Worm (Caenorhabditis elegans) whole organism, L3 larva: ENCODE data around the gene C28H8.5.

Experiments
- R02D3.7 ChIP-seq: fragments of 150-350 bp; optimal IDR thresholded peaks from 2 replicates; lab custom pipeline; 2014; ENCODE audit warnings: missing biosample characterization, missing genetic modification characterization
- ZK546.5 ChIP-seq: sonication (generic microtip); optimal IDR thresholded peaks from 2 replicates; lab custom pipeline; 2017; ENCODE audit warnings: missing biosample characterization, missing genetic modification characterization
- ama-1 ChIP-seq: fragments of 150-350 bp; optimal IDR thresholded peaks from 2 replicates; lab custom pipeline; 2018
- ceh-16 ChIP-seq: sonication (generic microtip); optimal IDR thresholded peaks from 2 replicates; lab custom pipeline; 2017; ENCODE audit warnings: missing biosample characterization, missing genetic modification characterization
- ceh-28 ChIP-seq: fragments of 150-350 bp; optimal IDR thresholded peaks from 2 replicates; lab custom pipeline; 2014; ENCODE audit warnings: missing biosample characterization, missing genetic modification reagents, missing genetic modification characterization
- ceh-82 ChIP-seq: fragments of 150-350 bp; optimal IDR thresholded peaks from 2 replicates; lab custom pipeline; 2014; ENCODE audit warnings: missing biosample characterization, missing genetic modification characterization
- ceh-9 ChIP-seq: sonication (generic microtip); optimal IDR thresholded peaks from 2 replicates; lab custom pipeline; 2018; ENCODE audit warnings: missing biosample characterization, missing genetic modification characterization
- daf-12 ChIP-seq: fragments of 150-350 bp; optimal IDR thresholded peaks from 2 replicates; lab custom pipeline; 2014; ENCODE audit warnings: missing biosample characterization, missing genetic modification reagents, missing genetic modification characterization
- egl-27 ChIP-seq: sonication (generic microtip); optimal IDR thresholded peaks from 4 replicates; lab custom pipeline; 2017; ENCODE audit warnings: missing biosample characterization, missing genetic modification reagents, missing genetic modification characterization
- egl-5 ChIP-seq: fragments of 150-350 bp; optimal IDR thresholded peaks from 2 replicates; lab custom pipeline; 2017; ENCODE audit warnings: missing biosample characterization, missing genetic modification reagents, missing genetic modification characterization, inconsistent platforms
- elt-1 ChIP-seq: fragments of 150-350 bp; optimal IDR thresholded peaks from 2 replicates; lab custom pipeline; 2014; ENCODE audit warnings: missing biosample characterization, missing genetic modification characterization
- elt-2 ChIP-seq: sonication (generic microtip); optimal IDR thresholded peaks from 2 replicates; lab custom pipeline; 2016; ENCODE audit warnings: missing genetic modification reagents, mild to moderate bottlenecking, missing genetic modification characterization, missing compliant biosample characterization
- elt-3 ChIP-seq, 3 experiments: fragments of 150-350 bp in 1 of 3; sonication (generic microtip) in 2 of 3; optimal IDR thresholded peaks; 2 replicates in 2 of 3; 4 replicates in 1 of 3; lab custom pipeline; 2014 to 2017; ENCODE audit warnings: missing biosample characterization in 3 of 3, missing genetic modification characterization in 3 of 3
- eor-1 ChIP-seq, 2 experiments: fragments of 150-350 bp; optimal IDR thresholded peaks; 2 replicates each; lab custom pipeline; 2014 to 2018; ENCODE audit warnings: missing biosample characterization in 2 of 2, missing genetic modification characterization in 2 of 2
- fkh-10 ChIP-seq: sonication (generic microtip); optimal IDR thresholded peaks from 2 replicates; lab custom pipeline; 2017; ENCODE audit warnings: missing biosample characterization, missing genetic modification reagents, missing genetic modification characterization
- fkh-2 ChIP-seq: fragments of 150-350 bp; optimal IDR thresholded peaks from 2 replicates; lab custom pipeline; 2014; ENCODE audit warnings: missing biosample characterization, missing genetic modification reagents, missing genetic modification characterization
- fos-1 ChIP-seq: fragments of 150-350 bp; optimal IDR thresholded peaks from 2 replicates; lab custom pipeline; 2014; ENCODE audit warnings: missing biosample characterization, missing genetic modification characterization
- hmg-11 ChIP-seq: sonication (generic microtip); optimal IDR thresholded peaks from 2 replicates; lab custom pipeline; 2016; ENCODE audit warnings: missing genetic modification characterization, missing compliant biosample characterization
- jun-1 ChIP-seq: fragments of 150-350 bp; optimal IDR thresholded peaks from 2 replicates; lab custom pipeline; 2014; ENCODE audit warnings: missing biosample characterization, missing genetic modification reagents, missing genetic modification characterization
- lin-15B ChIP-seq: fragments of 150-350 bp; optimal IDR thresholded peaks from 2 replicates; lab custom pipeline; 2014; ENCODE audit warnings: missing biosample characterization, missing genetic modification characterization
- lin-39 ChIP-seq: fragments of 150-350 bp; optimal IDR thresholded peaks from 2 replicates; lab custom pipeline; 2018; ENCODE audit warnings: missing biosample characterization, missing genetic modification reagents, missing genetic modification characterization
- mdl-1 ChIP-seq: fragments of 150-350 bp; optimal IDR thresholded peaks from 2 replicates; lab custom pipeline; 2014; ENCODE audit warnings: missing biosample characterization, missing genetic modification characterization
- mml-1 ChIP-seq: fragments of 150-350 bp; sonication (generic microtip); optimal IDR thresholded peaks from 3 replicates; lab custom pipeline; 2014; ENCODE audit warnings: missing biosample characterization, missing genetic modification characterization
- nfya-1 ChIP-seq: sonication (generic microtip); optimal IDR thresholded peaks from 2 replicates; lab custom pipeline; 2017; ENCODE audit warnings: missing genetic modification characterization, mild to moderate bottlenecking, missing compliant biosample characterization, antibody characterized with exemption, moderate library complexity; ENCODE audit not compliant: insufficient read depth
- nhr-12 ChIP-seq: fragments of 150-350 bp; optimal IDR thresholded peaks from 2 replicates; lab custom pipeline; 2014; ENCODE audit warnings: missing biosample characterization, missing genetic modification characterization
- nhr-23 ChIP-seq: fragments of 150-350 bp; optimal IDR thresholded peaks from 2 replicates; lab custom pipeline; 2014; ENCODE audit warnings: missing biosample characterization, missing genetic modification reagents, missing genetic modification characterization
- nhr-237 ChIP-seq: fragments of 150-350 bp; optimal IDR thresholded peaks from 2 replicates; lab custom pipeline; 2014; ENCODE audit warnings: missing biosample characterization, missing genetic modification characterization
- nhr-25 ChIP-seq: sonication (generic microtip); optimal IDR thresholded peaks from 2 replicates; lab custom pipeline; 2017; ENCODE audit warnings: missing biosample characterization, missing genetic modification characterization
- nhr-28 ChIP-seq: fragments of 150-350 bp; optimal IDR thresholded peaks from 2 replicates; lab custom pipeline; 2014; ENCODE audit warnings: missing biosample characterization, missing genetic modification characterization
- nhr-43 ChIP-seq: sonication (generic microtip); optimal IDR thresholded peaks from 2 replicates; lab custom pipeline; 2016; ENCODE audit warnings: mild to moderate bottlenecking, missing genetic modification characterization, missing compliant biosample characterization; ENCODE audit not compliant: poor library complexity, severe bottlenecking
- nhr-67 ChIP-seq: fragments of 150-350 bp; optimal IDR thresholded peaks from 2 replicates; lab custom pipeline; 2014; ENCODE audit warnings: missing biosample characterization, missing genetic modification characterization
- nhr-76 ChIP-seq: fragments of 150-350 bp; sonication (generic microtip); optimal IDR thresholded peaks from 5 replicates; lab custom pipeline; 2014; ENCODE audit warnings: missing biosample characterization, missing genetic modification characterization
- pha-4 ChIP-seq: fragments of 150-350 bp; optimal IDR thresholded peaks from 2 replicates; lab custom pipeline; 2014; ENCODE audit warnings: missing biosample characterization, missing genetic modification reagents, missing genetic modification characterization
- pqm-1 ChIP-seq: fragments of 150-350 bp; optimal IDR thresholded peaks from 2 replicates; lab custom pipeline; 2017; ENCODE audit warnings: missing biosample characterization, missing genetic modification characterization, inconsistent platforms
- skn-1 ChIP-seq: fragments of 150-350 bp; optimal IDR thresholded peaks from 2 replicates; lab custom pipeline; 2014; ENCODE audit warnings: missing biosample characterization, missing genetic modification characterization
- snpc-4 ChIP-seq: fragments of 150-350 bp; optimal IDR thresholded peaks from 2 replicates; lab custom pipeline; 2014; ENCODE audit warnings: missing biosample characterization, missing genetic modification characterization
- tbx-2 ChIP-seq: sonication (generic microtip); optimal IDR thresholded peaks from 2 replicates; lab custom pipeline; 2016; ENCODE audit warnings: mild to moderate bottlenecking, missing genetic modification characterization, missing compliant biosample characterization
- unc-39 ChIP-seq: sonication (generic microtip); optimal IDR thresholded peaks from 4 replicates; lab custom pipeline; 2017; ENCODE audit warnings: missing biosample characterization, missing genetic modification characterization
- zag-1 ChIP-seq: fragments of 150-350 bp; optimal IDR thresholded peaks from 2 replicates; lab custom pipeline; 2014; ENCODE audit warnings: missing biosample characterization, missing genetic modification characterization
- ztf-4 ChIP-seq: fragments of 150-350 bp; optimal IDR thresholded peaks from 2 replicates; lab custom pipeline; 2014; ENCODE audit warnings: missing biosample characterization, missing genetic modification characterization

The C28H8.5 gene

ce11 chrIII:5845483-5845882 is 38.6 kb upstream of the C28H8.5 start (continued):
- no peak for TF ChIP-seq ceh-9 (tag; lab: Kevin White, UChicago)
- TF ChIP-seq fos-1 (tag; lab: Kevin White, UChicago), result no peak
- peak; percentile 61 for TF ChIP-seq zag-1
- TF ChIP-seq snpc-4 (tag; lab: Kevin White, UChicago), result peak; percentile 2
- no peak for TF ChIP-seq mml-1 (tag; lab: Kevin White, UChicago)
- TF ChIP-seq ZK546.5 (tag; lab: Kevin White, UChicago), result no peak
- TF ChIP-seq elt-1 (tag; lab: Kevin White, UChicago), result peak; percentile 15
- peak; percentile 76 for TF ChIP-seq hmg-11 (tag; lab: Kevin White, UChicago)
- TF ChIP-seq eor-1 (tag; optimal IDR thresholded peaks at IDR 0.05; lab: Kevin White, UChicago), result no peak
- no peak for TF ChIP-seq daf-12
- TF ChIP-seq pqm-1, result no peak
- TF ChIP-seq unc-39 (tag; lab: Kevin White, UChicago), result no peak
- no peak for TF ChIP-seq egl-5 (tag; lab: Kevin White, UChicago)
- TF ChIP-seq ztf-4, result no peak
- TF ChIP-seq ceh-28 (tag; lab: Kevin White, UChicago), result no peak
- peak; percentile 85 for TF ChIP-seq mdl-1 (tag; lab: Kevin White, UChicago)
- TF ChIP-seq lin-15B, result peak; percentile 4
- TF ChIP-seq jun-1 (tag; lab: Kevin White, UChicago), result no peak

ce11 chrIII:5846412-5846811 is 37.7 kb upstream of the C28H8.5 start:
- TF ChIP-seq daf-12 (no peak), nhr-76 (tag; lab: Kevin White, UChicago) (no peak), nfya-1 (tag; lab: Kevin White, UChicago) (peak; percentile 46), fkh-10 (GFP tag; lab: Kevin White, UChicago) (peak; percentile 74), unc-39 (tag; lab: Kevin White, UChicago) (no peak), elt-1 (tag; lab: Kevin White, UChicago) (no peak)
- TF ChIP-seq, all 47 proteins: peak for 2

- TF ChIP-seq fkh-2 (tag; lab: Kevin White, UChicago) (no peak), pha-4 (tag; lab: Kevin White, UChicago) (peak; percentile 45), snpc-4 (tag; lab: Kevin White, UChicago) (no peak), fkh-10 (GFP tag; lab: Kevin White, UChicago) (no peak), elt-2 (tag; lab: Kevin White, UChicago) (peak; percentile 38), hmg-11 (tag; lab: Kevin White, UChicago) (no peak), ztf-4 (no peak), egl-27 (tag; lab: Kevin White, UChicago) (no peak), nhr-43 (tag; lab: Kevin White, UChicago) (peak; percentile 30), nhr-237 (tag; lab: Kevin White, UChicago) (no peak), nfya-1 (tag; lab: Kevin White, UChicago) (peak; percentile 35), eor-1 (tag; optimal IDR thresholded peaks at IDR 0.05; lab: Kevin White, UChicago) (no peak), tbx-2 (tag; lab: Kevin White, UChicago) (peak; percentile 26), nhr-12 (tag; lab: Kevin White, UChicago) (no peak), lin-15B (peak; percentile 0), ama-1 (lab: Kevin White, UChicago) (peak; percentile 79), elt-3 (tag; optimal IDR thresholded peaks at IDR 0.05; lab: Kevin White, UChicago) (no peak)
Measured at ce11 chrIII:5853240-5853639, 30.9 kb upstream of the C28H8.5 start, which contains the start of gene ddx-23. TSS of gene ddx-23 (minus strand) at chrIII:5853269.

- TF ChIP-seq pqm-1 (peak; percentile 48), ceh-82 (tag; lab: Kevin White, UChicago) (no peak), lin-15B (peak; percentile 87), nhr-43 (tag; lab: Kevin White, UChicago) (peak; percentile 6), hmg-11 (tag; lab: Kevin White, UChicago) (peak; percentile 33), ceh-16 (no peak), unc-39 (tag; lab: Kevin White, UChicago) (no peak), elt-2 (tag; lab: Kevin White, UChicago) (peak; percentile 42), skn-1 (no peak), ztf-4 (no peak), fkh-10 (GFP tag; lab: Kevin White, UChicago) (peak; percentile 10), nhr-28 (no peak), snpc-4 (tag; lab: Kevin White, UChicago) (peak; percentile 70), ama-1 (lab: Kevin White, UChicago) (peak; percentile 82), jun-1 (tag; lab: Kevin White, UChicago) (peak; percentile 24), nhr-25 (peak; percentile 71), nhr-67 (tag; lab: Kevin White, UChicago) (no peak), nhr-23 (peak; percentile 79), R02D3.7 (peak; percentile 94), lin-39 (tag; lab: Kevin White, UChicago) (peak; percentile 88), elt-3 (tag; optimal IDR thresholded peaks at IDR 0.05; lab: Kevin White, UChicago) (no peak), elt-1 (tag; lab: Kevin White, UChicago) (peak; percentile 10), egl-5 (tag; lab: Kevin White, UChicago) (peak; percentile 97), egl-27 (tag; lab: Kevin White, UChicago) (peak; percentile 7), pha-4 (tag; lab: Kevin White, UChicago) (peak; percentile 99), nfya-1 (tag; lab: Kevin White, UChicago) (peak; percentile 89), nhr-12 (tag; lab: Kevin White, UChicago) (no peak), nhr-76 (tag; lab: Kevin White, UChicago) (no peak)
Measured at ce11 chrIII:5855637-5856179, 28.4 kb upstream of the C28H8.5 start, which contains the start of the genes cct-6 and alh-9. TSS of gene cct-6 (minus strand) at chrIII:5855687. TSS of gene alh-9 (plus strand) at chrIII:5856018.
